Fruit fly (Drosophila melanogaster) Kc167 (cell line): ENCODE measurements around the gene CG18585.

Source experiments
- Myc ChIP-seq: fragments of >200 bp; optimal IDR thresholded peaks from 2 replicates; lab custom pipeline; 2017; ENCODE audit warnings: missing external identifiers
- Sin3A ChIP-seq: fragments of >200 bp; optimal IDR thresholded peaks from 2 replicates; lab custom pipeline; 2018; ENCODE audit warnings: missing external identifiers
- h ChIP-seq: fragments of >200 bp; optimal IDR thresholded peaks from 3 replicates; lab custom pipeline; 2018; ENCODE audit warnings: missing external identifiers
- insv ChIP-seq: fragments of >200 bp; optimal IDR thresholded peaks from 3 replicates; lab custom pipeline; 2018; ENCODE audit warnings: missing external identifiers
- psq ChIP-seq: fragments of >200 bp; optimal IDR thresholded peaks from 2 replicates; lab custom pipeline; 2017; ENCODE audit warnings: missing external identifiers
- ttk ChIP-seq: sonication (Bioruptor generic); optimal IDR thresholded peaks from 2 replicates; lab custom pipeline; 2017; ENCODE audit warnings: missing external identifiers

Gene CG18585

dm6 chr2L:7702383-7703188, 11.7 kb upstream of the CG18585 start, which contains the start of gene Tep3:
TSS of gene Tep3 (plus strand) at chr2L:7702805.
- TF ChIP-seq h (no peak), Sin3A (no peak)

DNA sequence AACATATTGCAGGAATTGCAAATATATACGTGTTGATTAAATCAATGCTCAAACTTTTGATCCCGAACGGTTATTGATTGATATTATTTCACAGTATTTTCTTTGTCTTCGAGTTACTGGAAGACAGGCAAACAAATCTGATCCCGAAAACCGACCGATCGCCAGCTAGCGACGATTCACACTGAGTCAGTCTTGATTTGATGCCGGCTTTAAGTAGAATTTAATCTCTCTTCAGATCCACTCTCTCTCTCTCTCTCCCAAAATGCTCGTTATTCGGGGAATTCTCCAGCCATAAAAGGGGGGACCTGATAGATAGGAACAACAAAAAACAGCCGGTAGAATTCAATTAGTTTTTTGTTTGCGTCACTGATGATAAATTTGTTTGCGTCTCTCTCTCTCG, 10.6 kb upstream of the CG18585 start, which contains the start of gene Tep2:
Gene Tep2 (minus strand): TSS at position 185 of the 400 bp plus-strand sequence.
- TF ChIP-seq h = no peak
- no peak for TF ChIP-seq psq
- TF ChIP-seq Myc (lab: Kevin White, UChicago) = no peak
- no peak for TF ChIP-seq insv (lab: Kevin White, UChicago)
- no peak for TF ChIP-seq ttk (lab: Kevin White, UChicago)
- no peak for TF ChIP-seq Sin3A

DNA sequence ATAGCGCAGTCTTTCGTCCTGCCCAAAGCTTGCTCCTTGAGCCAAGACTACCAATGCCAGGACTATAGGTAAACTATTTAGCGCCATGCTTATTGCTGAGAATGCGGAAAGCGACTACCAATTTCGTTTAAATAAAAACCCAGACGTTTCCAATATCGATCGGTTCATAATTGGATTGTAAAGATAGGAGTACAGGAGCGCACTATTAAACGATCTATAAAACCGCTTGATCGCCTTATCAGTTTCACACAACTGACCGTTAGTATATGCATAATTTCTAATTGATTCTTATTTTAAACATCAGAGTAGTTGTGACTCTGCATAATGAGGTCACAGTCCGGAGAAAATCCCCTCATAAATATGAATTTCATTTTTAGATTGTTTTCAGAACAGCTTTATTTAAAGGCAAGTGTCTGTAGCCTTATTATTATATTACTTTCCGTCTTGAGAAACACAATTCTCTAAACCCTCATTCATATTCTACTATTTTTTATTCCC, 1.8 kb upstream of the CG18585 start, which contains the start of the genes CG7025 and CG43235:
Gene CG7025 (minus strand): TSS at position 101 of the 498 bp plus-strand sequence.
Gene CG43235 (plus strand): TSS at position 448 of the 498 bp plus-strand sequence.
- TF ChIP-seq Sin3A = no peak
- no peak for TF ChIP-seq Myc (lab: Kevin White, UChicago)
- TF ChIP-seq ttk (lab: Kevin White, UChicago) = no peak
- TF ChIP-seq insv (lab: Kevin White, UChicago) = no peak
- TF ChIP-seq h = no peak
- no peak for TF ChIP-seq psq

DNA sequence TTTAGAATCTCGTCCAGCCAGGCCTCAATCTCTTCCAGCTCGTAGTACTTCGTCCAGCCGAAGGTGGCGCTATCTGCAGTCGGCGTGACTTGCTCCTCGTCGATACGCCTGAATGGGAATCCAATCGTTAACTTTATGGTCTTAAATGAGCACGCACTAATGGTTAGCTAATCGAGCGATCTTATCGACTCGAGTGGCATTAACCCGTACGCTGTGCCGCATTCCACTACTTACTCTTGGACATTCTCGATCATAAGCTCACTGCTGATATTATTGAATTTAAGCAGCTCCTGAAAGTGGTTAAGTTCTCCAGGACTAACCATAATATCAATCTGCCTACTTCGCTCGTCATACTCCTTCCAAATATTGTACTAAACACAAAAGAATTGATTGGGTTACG, 412 bp downstream of the CG18585 start:
- TF ChIP-seq psq (no peak), Myc (lab: Kevin White, UChicago) (no peak), ttk (lab: Kevin White, UChicago) (no peak), Sin3A (no peak), insv (lab: Kevin White, UChicago) (no peak), h (no peak)

dm6 chr2L:7685290-7685689, 5.6 kb downstream of the CG18585 start:
- no peak for TF ChIP-seq Myc (lab: Kevin White, UChicago)
- no peak for TF ChIP-seq h
- no peak for TF ChIP-seq insv (lab: Kevin White, UChicago)
- TF ChIP-seq psq = no peak
- no peak for TF ChIP-seq ttk (lab: Kevin White, UChicago)
- no peak for TF ChIP-seq Sin3A

- TF ChIP-seq psq (no peak), h (no peak), Myc (lab: Kevin White, UChicago) (no peak), ttk (lab: Kevin White, UChicago) (no peak), insv (lab: Kevin White, UChicago) (no peak), Sin3A (no peak)
Observed at dm6 chr2L:7680298-7680697, 10.6 kb downstream of the CG18585 start.

- TF ChIP-seq Myc (lab: Kevin White, UChicago) (no peak), ttk (lab: Kevin White, UChicago) (no peak), Sin3A (no peak)
Observed at dm6 chr2L:7678095-7678784, 12.6 kb downstream of the CG18585 start.

DNA sequence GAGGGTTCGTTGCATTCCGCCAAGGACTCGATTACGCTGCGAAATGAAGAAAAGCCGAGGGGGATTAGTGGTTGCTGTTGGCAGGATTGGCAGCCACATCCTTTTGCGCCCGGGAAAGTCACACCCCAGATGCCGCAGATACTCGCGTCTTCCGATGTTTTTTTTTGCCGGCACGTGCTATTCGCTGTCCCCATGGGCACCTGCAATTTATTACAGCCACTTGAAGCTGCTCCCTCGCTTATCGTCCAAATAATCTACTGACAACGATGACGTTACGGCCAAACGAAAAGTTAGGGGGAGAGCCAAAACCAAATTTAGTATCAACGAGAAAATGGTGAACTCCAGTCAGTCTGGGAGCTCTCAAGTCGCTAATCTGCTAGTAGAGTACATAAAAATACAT, 13.9 kb downstream of the CG18585 start:
- TF ChIP-seq insv (lab: Kevin White, UChicago) (no peak), ttk (lab: Kevin White, UChicago) (no peak), psq (no peak), Sin3A (no peak), h (no peak), Myc (lab: Kevin White, UChicago) (no peak)

- no peak for TF ChIP-seq h
Observed at dm6 chr2L:7675754-7676178, 15.1 kb downstream of the CG18585 start.

DNA sequence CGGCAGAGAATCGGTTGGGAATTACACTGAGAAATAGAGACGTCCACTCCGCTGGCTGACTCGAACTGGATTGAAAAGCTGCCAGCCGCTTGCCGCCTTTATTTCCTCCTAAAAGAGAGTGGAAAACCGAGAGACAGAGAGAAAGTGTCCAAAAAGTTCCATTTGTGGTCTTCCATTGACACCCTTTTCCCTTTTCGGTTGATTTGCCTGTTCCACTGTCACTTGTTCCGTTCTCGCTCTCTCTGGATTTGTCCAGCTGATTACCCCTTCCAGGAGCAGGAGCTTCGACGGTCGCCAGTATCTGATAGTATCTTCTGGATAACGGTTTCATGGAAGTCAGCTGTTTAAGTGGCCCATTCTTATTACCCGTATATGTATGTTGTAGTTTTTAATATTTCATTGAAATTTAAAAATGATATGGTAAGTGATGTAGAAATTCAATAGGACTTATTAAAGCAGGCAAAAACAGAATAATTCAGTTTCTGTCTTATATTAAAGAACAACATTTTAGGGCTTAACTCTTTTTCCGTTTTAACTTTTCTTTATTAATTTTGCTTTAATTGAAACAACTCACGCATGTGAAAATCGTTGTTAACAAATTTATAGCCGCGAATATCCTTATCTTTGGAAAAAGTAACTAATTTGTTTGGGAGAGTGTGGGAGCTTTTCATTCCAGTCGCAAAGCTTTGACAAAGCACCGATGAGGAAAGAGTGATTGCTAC, 15.7 kb downstream of the CG18585 start, which contains the start of gene Slob:
Gene Slob (minus strand): TSS at position 51 of the 722 bp plus-strand sequence.
- TF ChIP-seq psq (no peak), Myc (lab: Kevin White, UChicago) (no peak), Sin3A (no peak), ttk (lab: Kevin White, UChicago) (no peak), insv (lab: Kevin White, UChicago) (no peak), h (no peak)

DNA sequence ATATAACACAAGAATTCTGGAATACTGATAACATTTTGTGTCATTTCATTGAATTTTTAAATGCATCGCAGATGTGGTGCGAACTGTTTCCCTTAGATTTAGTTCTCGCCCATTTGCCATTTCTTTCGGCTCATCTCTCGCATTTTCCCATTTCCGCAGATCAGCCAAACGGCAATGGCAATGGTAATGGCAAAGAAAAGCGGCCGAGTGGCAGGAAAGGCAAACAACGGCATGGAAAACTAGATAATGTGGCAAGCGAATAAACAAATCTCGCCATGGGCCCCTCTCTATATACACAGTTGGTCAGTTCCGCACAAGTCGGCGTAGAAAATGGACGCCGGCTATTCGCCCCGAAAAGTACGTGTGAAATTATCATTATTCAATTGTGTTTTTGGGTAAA, 25.1 kb downstream of the CG18585 start, which contains the start of gene Myo28B1:
Gene Myo28B1 (plus strand): TSS at position 301 of the 400 bp plus-strand sequence.
- TF ChIP-seq Sin3A (no peak), psq (no peak), Myc (lab: Kevin White, UChicago) (no peak), insv (lab: Kevin White, UChicago) (no peak), h (no peak)

DNA sequence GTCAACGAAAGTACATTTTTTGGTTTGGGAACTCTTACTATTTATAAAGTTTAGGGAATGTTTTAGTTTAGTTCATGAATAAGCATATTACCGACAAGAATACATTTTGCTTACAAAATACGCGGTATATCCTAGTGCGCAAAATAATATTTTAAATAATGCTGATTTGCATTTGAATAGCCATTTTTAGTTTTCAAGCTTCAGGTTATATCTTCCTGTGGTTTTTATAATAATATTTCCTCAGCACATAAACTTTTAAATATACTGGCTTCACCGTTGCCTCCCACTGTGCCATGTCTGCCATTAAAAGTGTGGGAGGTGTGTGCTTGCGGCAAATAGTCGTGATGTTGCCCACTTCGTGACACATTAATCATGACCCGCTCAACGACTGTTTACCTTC, 30.8 kb downstream of the CG18585 start:
- no peak for TF ChIP-seq insv (lab: Kevin White, UChicago)
- no peak for TF ChIP-seq Myc (lab: Kevin White, UChicago)
- no peak for TF ChIP-seq ttk (lab: Kevin White, UChicago)
